Fruit fly (Drosophila melanogaster): ENCODE data around the gene CG32816.

- TF ChIP-seq Sin3A (optimal IDR thresholded peaks at IDR 0.05) (no peak), h (optimal IDR thresholded peaks at IDR 0.05) (no peak), psq (optimal IDR thresholded peaks at IDR 0.05) (no peak), insv (optimal IDR thresholded peaks at IDR 0.05) (no peak), ttk (optimal IDR thresholded peaks at IDR 0.05) (no peak)
Measured at dm6 chrX:279097-279727, 191.3 kb downstream of the CG32816 start, which contains the start of the genes CG3777 and ewg.
